Worm (Caenorhabditis elegans): Measurements from ENCODE around the gene W06G6.20.

Gene W06G6.20

DNA sequence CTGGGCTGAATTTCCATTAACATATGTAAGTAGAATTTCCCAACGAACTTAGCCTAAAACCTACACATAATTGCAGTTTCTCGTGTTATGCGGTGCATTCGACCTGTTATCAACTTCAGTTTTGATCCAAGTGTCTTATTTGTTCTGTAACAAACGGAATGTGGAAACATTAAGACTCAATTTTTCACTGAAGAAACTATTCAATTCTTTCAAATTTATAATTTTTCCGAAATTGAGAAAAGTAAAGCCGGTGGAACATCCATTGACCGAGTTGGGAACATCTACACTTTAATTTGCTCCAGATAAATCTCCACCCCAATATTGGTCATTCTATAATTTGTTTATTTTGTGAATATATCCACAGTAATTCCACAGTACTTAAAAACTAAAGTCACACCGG, 26.2 kb upstream of the W06G6.20 start:
- no peak for TF ChIP-seq F16B12.6 (tag; optimal IDR thresholded peaks at IDR 0.05)
- TF ChIP-seq unc-130 (tag; optimal IDR thresholded peaks at IDR 0.05) = no peak
- no peak for TF ChIP-seq unc-30 (tag; optimal IDR thresholded peaks at IDR 0.05)
- no peak for TF ChIP-seq fos-1 (tag; optimal IDR thresholded peaks at IDR 0.05)
- TF ChIP-seq pqm-1 (tag; optimal IDR thresholded peaks at IDR 0.05) = no peak
- TF ChIP-seq egl-27 (tag; optimal IDR thresholded peaks at IDR 0.05) = no peak
- TF ChIP-seq ztf-4 (tag; optimal IDR thresholded peaks at IDR 0.05) = no peak
- TF ChIP-seq zip-4 (GFP tag; optimal IDR thresholded peaks at IDR 0.05) = no peak
- no peak for TF ChIP-seq nhr-237 (tag; optimal IDR thresholded peaks at IDR 0.05)
- no peak for TF ChIP-seq sup-37 (GFP tag; optimal IDR thresholded peaks at IDR 0.05)
- TF ChIP-seq aly-2 (tag; optimal IDR thresholded peaks at IDR 0.05) = no peak

DNA sequence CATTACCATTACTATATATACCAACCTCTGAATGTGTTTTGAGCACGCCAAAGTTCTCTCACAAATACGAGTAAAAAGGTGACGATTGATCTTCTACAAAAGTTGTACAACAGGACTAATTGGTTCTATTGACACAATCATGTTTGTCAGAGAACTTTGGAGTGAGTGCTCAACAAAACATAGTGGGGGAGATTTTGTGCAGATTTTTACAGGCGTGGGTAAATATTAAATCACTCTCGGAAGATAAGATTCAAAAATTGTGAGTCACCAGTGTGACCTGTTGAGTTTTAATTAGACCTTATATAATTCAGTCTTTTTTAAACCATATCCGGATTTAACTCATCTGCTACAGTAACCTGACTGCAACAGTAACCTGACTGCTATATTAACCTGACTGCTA, 24.0 kb upstream of the W06G6.20 start, which contains the start of gene F14F8.8:
F14F8.8 (minus strand) TSS at position 101 of the 400 bp plus-strand sequence.
- TF ChIP-seq nhr-12 (tag; optimal IDR thresholded peaks at IDR 0.05) = no peak
- no peak for TF ChIP-seq nhr-85 (tag)
- TF ChIP-seq ztf-11 (tag; optimal IDR thresholded peaks at IDR 0.05) = no peak
- TF ChIP-seq lin-14 (GFP tag; optimal IDR thresholded peaks at IDR 0.05) = no peak
- TF ChIP-seq ceh-90 (tag; optimal IDR thresholded peaks at IDR 0.05) = no peak
- no peak for TF ChIP-seq alr-1 (tag; optimal IDR thresholded peaks at IDR 0.05; ENCODE audit: borderline replicate concordance)
- no peak for TF ChIP-seq fkh-4 (tag; optimal IDR thresholded peaks at IDR 0.05; ENCODE audit: borderline replicate concordance)
- TF ChIP-seq mep-1 (tag; optimal IDR thresholded peaks at IDR 0.05) = no peak
- no peak for TF ChIP-seq nhr-11 (tag; optimal IDR thresholded peaks at IDR 0.05)
- TF ChIP-seq tbx-2 (tag; optimal IDR thresholded peaks at IDR 0.05) = no peak
- TF ChIP-seq ceh-88 (GFP tag; IDR thresholded peaks at IDR 0.05) = no peak
- TF ChIP-seq efl-1 (optimal IDR thresholded peaks at IDR 0.05) = no peak
- TF ChIP-seq efl-1 (GFP tag; optimal IDR thresholded peaks at IDR 0.05 in 1 of 2) = no peak
- no peak for TF ChIP-seq pax-3 (tag; optimal IDR thresholded peaks at IDR 0.05)
- no peak for TF ChIP-seq unc-62 (GFP tag; optimal IDR thresholded peaks at IDR 0.05)
- TF ChIP-seq lir-3 (tag; optimal IDR thresholded peaks at IDR 0.05; ENCODE audit: poor library complexity) = no peak
- TF ChIP-seq lin-13 (GFP tag; optimal IDR thresholded peaks at IDR 0.05) = no peak
- TF ChIP-seq unc-86 (tag; optimal IDR thresholded peaks at IDR 0.05) = no peak
- TF ChIP-seq fos-1 (tag; optimal IDR thresholded peaks at IDR 0.05) = no peak
- no peak for TF ChIP-seq rnt-1 (tag; optimal IDR thresholded peaks at IDR 0.05)

DNA sequence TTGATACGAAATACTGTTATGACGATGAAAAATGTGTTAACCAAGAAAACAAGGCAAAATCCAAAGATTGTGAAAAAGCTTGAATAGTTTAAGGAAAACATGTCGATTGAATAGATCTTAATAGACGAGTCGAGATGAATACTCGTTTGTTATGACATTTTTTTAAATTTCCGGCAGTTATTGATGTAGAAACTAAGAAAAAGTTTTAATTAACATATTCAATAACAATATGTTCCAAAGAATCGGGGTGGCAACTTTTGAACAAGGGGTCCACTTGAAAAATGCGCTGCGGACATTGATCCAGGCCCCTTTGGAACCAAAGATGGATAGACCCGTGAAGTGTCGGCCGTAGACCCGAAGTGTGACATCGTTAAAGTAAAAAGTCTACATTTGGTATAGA, 23.0 kb upstream of the W06G6.20 start, which contains the start of gene str-61:
str-61 (minus strand) TSS at position 101 of the 400 bp plus-strand sequence.
- no peak for TF ChIP-seq lin-35 (GFP tag; optimal IDR thresholded peaks at IDR 0.05)
- TF ChIP-seq nhr-71 (tag; optimal IDR thresholded peaks at IDR 0.05) = no peak
- no peak for TF ChIP-seq nhr-28 (tag; optimal IDR thresholded peaks at IDR 0.05)
- TF ChIP-seq isw-1 (GFP tag; IDR thresholded peaks at IDR 0.05) = no peak
- no peak for TF ChIP-seq ceh-90 (tag; optimal IDR thresholded peaks at IDR 0.05)
- no peak for TF ChIP-seq lin-14 (GFP tag; optimal IDR thresholded peaks at IDR 0.05)
- no peak for TF ChIP-seq dsc-1 (tag; optimal IDR thresholded peaks at IDR 0.05)
- TF ChIP-seq elt-3 (tag; optimal IDR thresholded peaks at IDR 0.05) = no peak
- TF ChIP-seq unc-130 (tag; optimal IDR thresholded peaks at IDR 0.05) = no peak
- TF ChIP-seq fkh-4 (tag; optimal IDR thresholded peaks at IDR 0.05; ENCODE audit: borderline replicate concordance) = no peak

DNA sequence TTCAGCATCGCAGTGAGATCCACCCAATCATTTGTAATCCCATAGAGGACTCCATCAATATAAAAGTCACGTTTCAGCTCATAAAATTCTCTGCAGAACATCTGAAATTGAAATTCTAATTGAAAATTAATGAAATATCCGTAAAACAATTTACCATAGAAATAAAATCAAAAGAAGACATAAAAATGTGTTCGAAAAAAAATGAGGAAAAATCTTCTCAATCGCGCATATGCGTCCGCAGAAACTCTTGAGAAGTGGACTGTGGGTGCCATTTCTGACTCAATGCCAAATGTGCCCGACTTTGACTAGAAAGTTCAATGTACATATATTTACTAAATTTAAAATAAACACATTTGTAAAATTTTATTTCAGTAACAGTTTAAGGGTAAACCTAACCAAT, 20.3 kb upstream of the W06G6.20 start, which contains the start of gene F14F8.9:
F14F8.9 (minus strand) TSS at position 101 of the 400 bp plus-strand sequence.
- TF ChIP-seq fkh-8 (tag; optimal IDR thresholded peaks at IDR 0.05) = no peak
- no peak for TF ChIP-seq hlh-4 (tag; optimal IDR thresholded peaks at IDR 0.05)
- no peak for TF ChIP-seq pqm-1 (tag; optimal IDR thresholded peaks at IDR 0.05)
- TF ChIP-seq ceh-90 (tag; optimal IDR thresholded peaks at IDR 0.05) = no peak
- TF ChIP-seq unc-98 (GFP tag; IDR thresholded peaks at IDR 0.05) = no peak
- no peak for TF ChIP-seq C04F5.9 (tag; optimal IDR thresholded peaks at IDR 0.05)
- no peak for TF ChIP-seq unc-86 (tag; optimal IDR thresholded peaks at IDR 0.05)
- no peak for TF ChIP-seq mdl-1 (tag; optimal IDR thresholded peaks at IDR 0.05)
- no peak for TF ChIP-seq ama-1 (optimal IDR thresholded peaks at IDR 0.05)
- no peak for TF ChIP-seq nhr-28 (tag; optimal IDR thresholded peaks at IDR 0.05)
- TF ChIP-seq nhr-47 (tag; optimal IDR thresholded peaks at IDR 0.05) = no peak
- no peak for TF ChIP-seq nhr-12 (tag; optimal IDR thresholded peaks at IDR 0.05)
- TF ChIP-seq egl-13 (tag; optimal IDR thresholded peaks at IDR 0.05) = no peak
- no peak for TF ChIP-seq vab-15 (tag; optimal IDR thresholded peaks at IDR 0.05)
- TF ChIP-seq ceh-88 (GFP tag; IDR thresholded peaks at IDR 0.05) = no peak
- TF ChIP-seq nhr-20 (tag; optimal IDR thresholded peaks at IDR 0.05) = no peak
- TF ChIP-seq dpl-1 (GFP tag; optimal IDR thresholded peaks at IDR 0.05) = no peak

Data from whole organism, L1 larva.